Fruit fly (Drosophila melanogaster): Measurements from ENCODE around the gene CG43083.

Gene CG43083

DNA sequence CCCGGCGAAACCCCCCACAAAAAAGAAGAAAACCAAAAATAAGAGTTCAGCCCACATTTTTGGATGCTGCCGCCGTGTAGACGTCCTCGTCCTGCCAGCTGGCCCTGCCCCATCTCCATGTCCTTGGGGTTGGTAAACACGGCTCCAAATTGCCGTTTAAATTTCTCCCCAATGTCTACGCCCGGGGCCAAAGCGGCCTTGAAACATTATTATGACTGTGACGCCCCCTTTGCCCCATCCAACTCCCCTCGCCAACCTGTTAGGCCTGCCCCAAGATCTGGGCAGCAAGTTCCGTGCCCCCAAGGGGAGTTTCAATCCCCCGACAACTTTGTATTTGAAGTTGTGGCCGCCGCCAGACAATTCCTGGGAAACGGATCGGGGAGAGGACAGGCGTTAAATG lies 31.5 kb upstream of the CG43083 start:
- TF ChIP-seq pad (GFP tag; optimal IDR thresholded peaks at IDR 0.05) (no peak), CG12768 (GFP tag; optimal IDR thresholded peaks at IDR 0.05) (no peak), kay (GFP tag; ENCODE audit: borderline replicate concordance) (no peak), Hr96 (GFP tag; optimal IDR thresholded peaks at IDR 0.05) (no peak), tj (GFP tag; optimal IDR thresholded peaks at IDR 0.05) (no peak), Crg-1 (GFP tag; optimal IDR thresholded peaks at IDR 0.05) (no peak), CG5204 (GFP tag; optimal IDR thresholded peaks at IDR 0.05) (no peak), toe (GFP tag; optimal IDR thresholded peaks at IDR 0.05) (no peak), CG14711 (tag; optimal IDR thresholded peaks at IDR 0.05) (no peak), cnc (optimal IDR thresholded peaks at IDR 0.05) (no peak), ovo (GFP tag; optimal IDR thresholded peaks at IDR 0.05) (no peak), CG1620 (GFP tag; optimal IDR thresholded peaks at IDR 0.05) (no peak), CG7045 (GFP tag; optimal IDR thresholded peaks at IDR 0.05) (no peak), Mnt (GFP tag; optimal IDR thresholded peaks at IDR 0.05) (no peak), CG11617 (GFP tag; optimal IDR thresholded peaks at IDR 0.05) (no peak), bab1 (GFP tag; optimal IDR thresholded peaks at IDR 0.05) (no peak), CG7101 (tag; optimal IDR thresholded peaks at IDR 0.05) (no peak)

DNA sequence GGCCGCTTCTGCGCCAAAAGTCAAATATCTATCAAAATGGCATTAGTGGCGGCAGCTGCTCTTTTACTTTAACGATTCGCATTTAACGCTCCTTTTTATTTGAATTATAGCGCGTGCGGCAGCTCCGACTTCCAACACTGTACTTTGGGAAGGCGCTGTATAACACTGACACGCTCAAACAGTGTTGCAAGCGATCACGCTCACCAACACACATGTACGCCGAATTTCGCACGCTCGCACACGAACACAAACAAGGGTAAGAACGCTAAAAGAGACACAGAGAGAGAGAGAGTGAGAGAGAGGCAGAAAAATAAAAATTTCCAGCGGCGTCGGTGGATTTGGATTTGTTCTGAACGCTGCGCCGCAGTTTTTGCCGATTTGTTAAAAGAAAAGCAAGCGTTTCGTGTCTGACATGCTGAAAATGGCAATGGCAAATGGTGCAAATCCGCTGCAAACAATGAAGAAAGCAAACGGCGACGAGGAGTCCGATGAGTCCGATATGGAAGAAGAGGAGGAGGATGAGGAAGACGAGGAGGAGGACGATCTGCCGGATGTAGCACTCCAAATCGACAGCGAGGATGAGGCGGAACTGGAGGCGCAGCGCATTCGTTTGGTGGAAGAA lies 28.6 kb upstream of the CG43083 start, which contains the start of gene Phs:
Phs (plus strand) TSS at position 276 of the 622 bp plus-strand sequence.
- TF ChIP-seq cnc (optimal IDR thresholded peaks at IDR 0.05) = no peak
- no peak for TF ChIP-seq kay (GFP tag; ENCODE audit: borderline replicate concordance)
- peak; percentile 97 for TF ChIP-seq CG1620 (GFP tag; optimal IDR thresholded peaks at IDR 0.05)
- TF ChIP-seq CG11617 (GFP tag; optimal IDR thresholded peaks at IDR 0.05) = peak; percentile 52
- TF ChIP-seq Hr96 (GFP tag; optimal IDR thresholded peaks at IDR 0.05) = peak; percentile 84
- TF ChIP-seq cic (GFP tag; optimal IDR thresholded peaks at IDR 0.05) = peak; percentile 53
- peak; percentile 82 for TF ChIP-seq Clk (GFP tag; optimal IDR thresholded peaks at IDR 0.05)
- TF ChIP-seq CG5204 (GFP tag; optimal IDR thresholded peaks at IDR 0.05) = peak; percentile 81
- TF ChIP-seq CG7045 (GFP tag; optimal IDR thresholded peaks at IDR 0.05) = peak; percentile 77
- peak; percentile 90 for TF ChIP-seq pad (GFP tag; optimal IDR thresholded peaks at IDR 0.05)
- TF ChIP-seq ovo (GFP tag; optimal IDR thresholded peaks at IDR 0.05) = peak; percentile 73
- peak; percentile 69 for TF ChIP-seq CG14711 (tag; optimal IDR thresholded peaks at IDR 0.05)
- TF ChIP-seq bab1 (GFP tag; optimal IDR thresholded peaks at IDR 0.05) = peak; percentile 20
- peak; percentile 97 for TF ChIP-seq Crg-1 (GFP tag; optimal IDR thresholded peaks at IDR 0.05)
- peak; percentile 77 for TF ChIP-seq tj (GFP tag; optimal IDR thresholded peaks at IDR 0.05)
- TF ChIP-seq CG12768 (GFP tag; optimal IDR thresholded peaks at IDR 0.05) = peak; percentile 86
- peak; percentile 67 for TF ChIP-seq CG33017 (tag; optimal IDR thresholded peaks at IDR 0.05)
- peak; percentile 85 for TF ChIP-seq CG7101 (tag; optimal IDR thresholded peaks at IDR 0.05)
- TF ChIP-seq toe (GFP tag; optimal IDR thresholded peaks at IDR 0.05) = peak; percentile 82
- TF ChIP-seq Mnt (GFP tag; optimal IDR thresholded peaks at IDR 0.05) = peak; percentile 86

DNA sequence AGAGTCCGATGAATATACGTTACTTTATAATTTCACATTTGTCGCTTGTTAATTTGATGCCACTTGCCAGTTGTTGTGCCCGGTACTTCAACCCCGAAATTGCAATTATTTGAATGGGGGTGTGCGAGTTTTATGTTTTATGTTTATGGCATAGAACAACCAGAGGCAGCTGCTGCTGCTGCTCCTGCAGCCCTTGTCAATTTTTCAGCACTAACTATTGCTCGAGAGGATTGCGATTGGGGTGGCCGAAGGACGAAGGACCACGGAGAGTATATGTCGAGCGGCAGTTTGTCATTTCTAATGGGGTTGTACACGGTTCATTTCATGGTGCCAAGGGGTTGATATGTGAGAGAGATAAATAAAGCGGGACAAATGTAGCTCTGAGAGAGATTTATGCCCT lies 24.3 kb upstream of the CG43083 start:
- TF ChIP-seq CG7101 (tag; optimal IDR thresholded peaks at IDR 0.05) (no peak), Crg-1 (GFP tag; optimal IDR thresholded peaks at IDR 0.05) (no peak), cic (GFP tag; optimal IDR thresholded peaks at IDR 0.05) (no peak)

DNA sequence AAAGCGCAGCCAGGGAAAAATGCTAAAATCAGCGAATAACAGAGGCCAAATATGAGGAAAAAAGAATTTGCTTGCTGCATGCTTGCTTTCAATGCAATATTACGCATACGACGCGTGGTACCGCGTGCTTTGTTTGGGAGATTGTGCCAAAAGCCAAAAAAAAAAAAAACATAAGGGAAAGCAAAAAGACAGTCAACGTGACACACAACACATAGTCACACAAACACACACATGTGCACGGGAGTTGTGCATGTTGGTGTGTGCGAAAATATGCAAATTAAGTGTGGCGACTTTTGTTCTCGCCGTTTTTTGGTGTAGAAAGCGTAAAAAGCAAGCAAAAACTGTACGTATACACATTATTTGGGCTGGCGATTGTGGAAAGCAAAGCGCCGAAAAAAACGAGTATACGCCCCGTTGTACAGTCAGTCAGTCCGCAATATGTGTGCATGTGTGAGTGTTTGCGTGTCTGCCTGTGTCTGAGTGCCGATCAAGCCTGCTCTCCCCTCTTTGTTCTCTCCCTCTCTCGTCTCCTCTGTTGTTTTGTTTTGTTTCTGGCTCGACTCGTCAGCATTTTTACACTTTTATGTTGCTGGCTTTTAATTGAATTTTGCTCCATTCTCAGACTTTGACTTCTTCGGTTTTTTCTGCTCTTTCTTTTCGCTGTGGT lies 23.3 kb upstream of the CG43083 start:
- TF ChIP-seq kay (GFP tag; ENCODE audit: borderline replicate concordance) (no peak), tj (GFP tag; optimal IDR thresholded peaks at IDR 0.05) (peak; percentile 68)

DNA sequence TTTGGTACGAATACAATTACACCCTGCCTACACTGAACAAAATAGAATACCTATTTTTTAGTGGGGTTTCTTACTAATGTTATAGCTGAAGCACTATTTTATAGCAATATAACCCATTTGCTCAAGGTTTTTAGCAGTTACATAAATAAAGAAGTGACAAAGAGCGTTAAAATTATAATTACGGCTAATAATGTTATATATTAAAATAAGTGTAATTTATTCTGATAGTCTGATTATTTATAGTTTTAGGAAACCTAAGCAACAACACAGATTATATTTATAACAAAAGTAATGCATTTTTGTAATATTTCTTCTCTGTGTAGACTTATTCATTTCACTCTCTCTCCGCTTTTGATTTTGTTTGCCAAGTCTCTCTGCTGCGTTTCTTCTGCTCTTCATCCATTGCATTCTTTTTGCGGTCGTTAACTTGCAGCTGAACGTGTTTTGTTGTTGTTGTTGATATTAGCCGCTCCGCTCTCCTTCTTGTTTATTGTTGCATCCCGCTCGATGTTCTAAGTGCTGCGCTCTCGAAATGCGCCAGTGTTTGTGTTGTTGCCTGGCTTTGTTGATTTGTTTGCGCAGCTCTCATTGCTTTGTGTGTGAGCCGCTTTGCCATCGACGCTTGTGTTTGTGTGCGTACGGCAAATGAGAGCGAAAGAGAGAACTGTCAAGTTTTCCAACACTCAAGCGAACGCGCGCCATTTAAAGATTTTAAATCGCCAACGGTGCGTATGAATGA lies 22.5 kb upstream of the CG43083 start:
- TF ChIP-seq CG7101 (tag; optimal IDR thresholded peaks at IDR 0.05) (peak; percentile 92), cnc (optimal IDR thresholded peaks at IDR 0.05) (no peak), CG14711 (tag; optimal IDR thresholded peaks at IDR 0.05) (peak; percentile 88), pad (GFP tag; optimal IDR thresholded peaks at IDR 0.05) (peak; percentile 77), CG1620 (GFP tag; optimal IDR thresholded peaks at IDR 0.05) (peak; percentile 52), ovo (GFP tag; optimal IDR thresholded peaks at IDR 0.05) (peak; percentile 57), toe (GFP tag; optimal IDR thresholded peaks at IDR 0.05) (peak; percentile 47), CG5204 (GFP tag; optimal IDR thresholded peaks at IDR 0.05) (peak; percentile 82), kay (GFP tag; ENCODE audit: borderline replicate concordance) (peak; percentile 75), bab1 (GFP tag; optimal IDR thresholded peaks at IDR 0.05) (peak; percentile 95), cic (GFP tag; optimal IDR thresholded peaks at IDR 0.05) (no peak), CG11617 (GFP tag; optimal IDR thresholded peaks at IDR 0.05) (peak; percentile 93), Mnt (GFP tag; optimal IDR thresholded peaks at IDR 0.05) (peak; percentile 51), tj (GFP tag; optimal IDR thresholded peaks at IDR 0.05) (peak; percentile 65), CG33017 (tag; optimal IDR thresholded peaks at IDR 0.05) (peak; percentile 93), Crg-1 (GFP tag; optimal IDR thresholded peaks at IDR 0.05) (no peak), Hr96 (GFP tag; optimal IDR thresholded peaks at IDR 0.05) (peak; percentile 22), CG7045 (GFP tag; optimal IDR thresholded peaks at IDR 0.05) (peak; percentile 86), Clk (GFP tag; optimal IDR thresholded peaks at IDR 0.05) (peak; percentile 52), CG12768 (GFP tag; optimal IDR thresholded peaks at IDR 0.05) (peak; percentile 75)

DNA sequence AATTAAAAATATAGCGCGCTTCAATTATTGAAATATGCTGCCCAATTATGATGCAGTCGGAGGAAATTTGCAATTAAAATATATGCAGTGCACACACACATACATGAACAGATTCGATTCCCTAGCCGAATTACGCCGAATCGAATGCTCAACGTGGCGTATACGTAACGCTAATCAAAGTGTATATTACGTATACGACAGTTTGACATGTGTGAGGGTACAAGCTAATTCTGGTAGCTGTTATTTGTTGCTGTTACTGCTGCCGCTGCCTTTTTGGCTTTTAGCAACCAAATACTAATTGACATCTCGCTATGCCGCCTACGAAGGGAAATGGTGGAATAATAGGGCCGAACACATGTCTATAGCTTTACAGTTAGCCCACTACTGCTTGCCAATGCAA lies 21.1 kb upstream of the CG43083 start:
- TF ChIP-seq CG12768 (GFP tag; optimal IDR thresholded peaks at IDR 0.05) (no peak), pad (GFP tag; optimal IDR thresholded peaks at IDR 0.05) (no peak), cic (GFP tag; optimal IDR thresholded peaks at IDR 0.05) (no peak), kay (GFP tag; ENCODE audit: borderline replicate concordance) (peak; percentile 61)

Data from whole organism, adult.